Fruit fly (Drosophila melanogaster) whole organism, adult: ENCODE results near the gene CG33223.

Experiments
- CG11617 ChIP-seq: fragments of 200-800 bp; sonication (Bioruptor generic); optimal IDR thresholded peaks from 2 replicates; lab custom pipeline; 2017; ENCODE audit warnings: mild to moderate bottlenecking, missing biosample characterization, missing genetic modification reagents, missing genetic modification characterization
- CG14711 ChIP-seq: fragments of 200-800 bp; sonication (Bioruptor generic); optimal IDR thresholded peaks from 2 replicates; lab custom pipeline; 2018; ENCODE audit warnings: missing biosample characterization, mild to moderate bottlenecking, missing genetic modification characterization, moderate library complexity
- CG1620 ChIP-seq: fragments of 200-800 bp; sonication (Bioruptor generic); optimal IDR thresholded peaks from 2 replicates; lab custom pipeline; 2016; ENCODE audit warnings: missing biosample characterization, missing genetic modification characterization
- CG33017 ChIP-seq: fragments of 200-800 bp; sonication (Bioruptor generic); optimal IDR thresholded peaks from 2 replicates; lab custom pipeline; 2018; ENCODE audit warnings: missing biosample characterization, mild to moderate bottlenecking, missing genetic modification characterization, moderate library complexity
- CG7045 ChIP-seq: fragments of 200-800 bp; sonication (Bioruptor generic); optimal IDR thresholded peaks from 2 replicates; lab custom pipeline; 2017; ENCODE audit warnings: missing biosample characterization, mild to moderate bottlenecking, missing genetic modification characterization
- Clk ChIP-seq: fragments of 200-800 bp; sonication (Bioruptor generic); optimal IDR thresholded peaks from 2 replicates; lab custom pipeline; 2017; ENCODE audit warnings: missing biosample characterization, missing genetic modification characterization
- Hr96 ChIP-seq: fragments of 200-800 bp; sonication (Bioruptor generic); optimal IDR thresholded peaks from 2 replicates; lab custom pipeline; 2016; ENCODE audit warnings: missing biosample characterization, missing genetic modification characterization
- kay ChIP-seq: fragments of 200-800 bp; sonication (Bioruptor generic); peaks from one replicate; lab custom pipeline; 2016; ENCODE audit warnings: missing biosample characterization, missing genetic modification characterization, borderline replicate concordance

dm6 chrX:8457532-8457931 is 26.2 kb downstream of the CG33223 start, which contains the start of gene CG32713:
- TF ChIP-seq CG11617 (GFP tag; lab: Kevin White, UChicago) (no peak), CG1620 (GFP tag; lab: Kevin White, UChicago) (no peak), CG14711 (tag; lab: Kevin White, UChicago) (no peak), CG33017 (tag; lab: Kevin White, UChicago) (no peak), Hr96 (no peak), CG7045 (GFP tag; lab: Kevin White, UChicago) (no peak), kay (GFP tag; lab: Kevin White, UChicago) (no peak), Clk (GFP tag; lab: Kevin White, UChicago) (no peak)
